Worm (Caenorhabditis elegans) whole organism, midembryonic: Measurements from ENCODE around the gene Y43F8B.12.

Source experiments
- flt-1 ChIP-seq: fragments of 200-800 bp; sonication (Bioruptor generic); IDR thresholded peaks from 2 replicates; pipeline ENCODE4 v1.3.6; 2022; ENCODE audit warnings: missing genetic modification characterization, missing compliant biosample characterization
- ref-1 ChIP-seq: fragments of 200-800 bp; sonication (Bioruptor generic); conservative IDR thresholded peaks from 2 replicates; pipeline ENCODE4 v1.3.6; 2022; ENCODE audit warnings: missing genetic modification reagents, missing genetic modification characterization, missing compliant biosample characterization

ce11 chrV:19445442-19445841 is 22.7 kb upstream of the Y43F8B.12 start, which contains the start of gene M04C3.1:
- TF ChIP-seq ref-1: no peak
- no peak for TF ChIP-seq flt-1 (GFP tag; lab: Robert Waterston, UW)
